Fruit fly (Drosophila melanogaster) whole organism, adult: ENCODE results near the gene nkt.

ENCODE experiments used
- CG11617 ChIP-seq: fragments of 200-800 bp; sonication (Bioruptor generic); optimal IDR thresholded peaks from 2 replicates; lab custom pipeline; 2017; ENCODE audit warnings: mild to moderate bottlenecking, missing biosample characterization, missing genetic modification reagents, missing genetic modification characterization
- CG12768 ChIP-seq: fragments of 200-800 bp; sonication (Bioruptor generic); optimal IDR thresholded peaks from 2 replicates; lab custom pipeline; 2017; ENCODE audit warnings: missing biosample characterization, missing genetic modification characterization, mild to moderate bottlenecking, moderate library complexity, missing genetic modification reagents
- CG14711 ChIP-seq: fragments of 200-800 bp; sonication (Bioruptor generic); optimal IDR thresholded peaks from 2 replicates; lab custom pipeline; 2018; ENCODE audit warnings: missing biosample characterization, mild to moderate bottlenecking, missing genetic modification characterization, moderate library complexity
- CG1620 ChIP-seq: fragments of 200-800 bp; sonication (Bioruptor generic); optimal IDR thresholded peaks from 2 replicates; lab custom pipeline; 2016; ENCODE audit warnings: missing biosample characterization, missing genetic modification characterization
- CG33017 ChIP-seq: fragments of 200-800 bp; sonication (Bioruptor generic); optimal IDR thresholded peaks from 2 replicates; lab custom pipeline; 2018; ENCODE audit warnings: missing biosample characterization, mild to moderate bottlenecking, missing genetic modification characterization, moderate library complexity
- CG5204 ChIP-seq: fragments of 200-800 bp; sonication (Bioruptor generic); optimal IDR thresholded peaks from 2 replicates; lab custom pipeline; 2016; ENCODE audit warnings: missing biosample characterization, missing genetic modification characterization
- CG7045 ChIP-seq: fragments of 200-800 bp; sonication (Bioruptor generic); optimal IDR thresholded peaks from 2 replicates; lab custom pipeline; 2017; ENCODE audit warnings: missing biosample characterization, mild to moderate bottlenecking, missing genetic modification characterization
- CG7101 ChIP-seq: fragments of 200-800 bp; sonication (Bioruptor generic); optimal IDR thresholded peaks from 2 replicates; lab custom pipeline; 2018; ENCODE audit warnings: missing biosample characterization, mild to moderate bottlenecking, missing genetic modification characterization, moderate library complexity
- Clk ChIP-seq: fragments of 200-800 bp; sonication (Bioruptor generic); optimal IDR thresholded peaks from 2 replicates; lab custom pipeline; 2017; ENCODE audit warnings: missing biosample characterization, missing genetic modification characterization
- Crg-1 ChIP-seq: fragments of 200-800 bp; sonication (Bioruptor generic); optimal IDR thresholded peaks from 2 replicates; lab custom pipeline; 2016; ENCODE audit warnings: missing biosample characterization, missing genetic modification characterization
- Hr96 ChIP-seq: fragments of 200-800 bp; sonication (Bioruptor generic); optimal IDR thresholded peaks from 2 replicates; lab custom pipeline; 2016; ENCODE audit warnings: missing biosample characterization, missing genetic modification characterization
- Mnt ChIP-seq: fragments of 200-800 bp; sonication (Bioruptor generic); optimal IDR thresholded peaks from 2 replicates; lab custom pipeline; 2016; ENCODE audit warnings: missing biosample characterization, mild to moderate bottlenecking, missing genetic modification characterization
- bab1 ChIP-seq: fragments of 200-800 bp; sonication (Bioruptor generic); optimal IDR thresholded peaks from 3 replicates; lab custom pipeline; 2019; ENCODE audit warnings: missing biosample characterization, mild to moderate bottlenecking, missing genetic modification characterization, moderate library complexity
- cic ChIP-seq: fragments of 200-800 bp; sonication (Bioruptor generic); optimal IDR thresholded peaks from 2 replicates; lab custom pipeline; 2017; ENCODE audit warnings: missing biosample characterization, mild to moderate bottlenecking, missing genetic modification characterization, moderate library complexity
- cnc ChIP-seq, 2 experiments: fragments of >200 bp; optimal IDR thresholded peaks; 2 replicates each; lab custom pipeline; 2017
- kay ChIP-seq: fragments of 200-800 bp; sonication (Bioruptor generic); peaks from one replicate; lab custom pipeline; 2016; ENCODE audit warnings: missing biosample characterization, missing genetic modification characterization, borderline replicate concordance
- ovo ChIP-seq: fragments of 200-800 bp; sonication (Bioruptor generic); optimal IDR thresholded peaks from 2 replicates; lab custom pipeline; 2016; ENCODE audit warnings: missing biosample characterization, missing genetic modification characterization
- pad ChIP-seq: fragments of 200-800 bp; sonication (Bioruptor generic); optimal IDR thresholded peaks from 3 replicates; lab custom pipeline; 2017; ENCODE audit warnings: missing biosample characterization, missing genetic modification characterization, mild to moderate bottlenecking, moderate library complexity, missing genetic modification reagents
- tj ChIP-seq: fragments of 200-800 bp; sonication (Bioruptor generic); optimal IDR thresholded peaks from 3 replicates; lab custom pipeline; 2017; ENCODE audit warnings: missing biosample characterization, mild to moderate bottlenecking, missing genetic modification characterization, moderate library complexity
- toe ChIP-seq: fragments of 200-800 bp; sonication (Bioruptor generic); optimal IDR thresholded peaks from 2 replicates; lab custom pipeline; 2016; ENCODE audit warnings: missing biosample characterization, missing genetic modification characterization

The nkt gene

dm6 chr3L:11242410-11243291 lies 41.5 kb downstream of the nkt start:
- peak; percentile 5 for TF ChIP-seq CG1620
- TF ChIP-seq Hr96 (GFP tag; lab: Kevin White, UChicago), result peak; percentile 14
- peak; percentile 33 for TF ChIP-seq Crg-1 (GFP tag; lab: Kevin White, UChicago)
- peak; percentile 68 for TF ChIP-seq ovo (GFP tag; lab: Kevin White, UChicago)
- peak; percentile 32 for TF ChIP-seq pad (GFP tag; lab: Kevin White, UChicago)
- peak; percentile 27 for TF ChIP-seq Mnt (GFP tag; lab: Kevin White, UChicago)
- no peak for TF ChIP-seq CG14711
- peak; percentile 91 for TF ChIP-seq cic (GFP tag; lab: Kevin White, UChicago)
- TF ChIP-seq cnc (optimal IDR thresholded peaks at IDR 0.05; lab: Kevin White, UChicago), result no peak
- TF ChIP-seq CG12768, result peak; percentile 78
- TF ChIP-seq CG5204 (GFP tag; lab: Kevin White, UChicago), result peak; percentile 4
- peak; percentile 11 for TF ChIP-seq tj (GFP tag; lab: Kevin White, UChicago)
- no peak for TF ChIP-seq bab1 (GFP tag; lab: Kevin White, UChicago)
- peak; percentile 4 for TF ChIP-seq CG11617 (GFP tag; lab: Kevin White, UChicago)
- TF ChIP-seq CG7101, result peak; percentile 42
- peak; percentile 60 for TF ChIP-seq toe (GFP tag; lab: Kevin White, UChicago)
- peak; percentile 89 for TF ChIP-seq kay (GFP tag; lab: Kevin White, UChicago)
- TF ChIP-seq CG7045 (GFP tag; lab: Kevin White, UChicago), result peak; percentile 55
- peak; percentile 55 for TF ChIP-seq CG33017
- TF ChIP-seq Clk (GFP tag; lab: Kevin White, UChicago), result peak; percentile 39

dm6 chr3L:11243292-11243670 lies 42.1 kb downstream of the nkt start:
- no peak for TF ChIP-seq Clk (GFP tag; lab: Kevin White, UChicago)
- no peak for TF ChIP-seq ovo (GFP tag; lab: Kevin White, UChicago)
- TF ChIP-seq cic (GFP tag; lab: Kevin White, UChicago), result no peak
- no peak for TF ChIP-seq cnc (optimal IDR thresholded peaks at IDR 0.05; lab: Kevin White, UChicago)
- no peak for TF ChIP-seq kay (GFP tag; lab: Kevin White, UChicago)
- no peak for TF ChIP-seq CG7101
- TF ChIP-seq CG14711, result no peak
- no peak for TF ChIP-seq Mnt (GFP tag; lab: Kevin White, UChicago)

- TF ChIP-seq Mnt (GFP tag; lab: Kevin White, UChicago) (no peak), CG12768 (no peak), Clk (GFP tag; lab: Kevin White, UChicago) (no peak), tj (GFP tag; lab: Kevin White, UChicago) (no peak), kay (GFP tag; lab: Kevin White, UChicago) (no peak), CG7045 (GFP tag; lab: Kevin White, UChicago) (no peak), ovo (GFP tag; lab: Kevin White, UChicago) (no peak), pad (GFP tag; lab: Kevin White, UChicago) (no peak), Hr96 (GFP tag; lab: Kevin White, UChicago) (no peak), CG7101 (no peak), Crg-1 (GFP tag; lab: Kevin White, UChicago) (no peak), cnc (optimal IDR thresholded peaks at IDR 0.05; lab: Kevin White, UChicago) (no peak), CG5204 (GFP tag; lab: Kevin White, UChicago) (no peak), bab1 (GFP tag; lab: Kevin White, UChicago) (no peak), CG11617 (GFP tag; lab: Kevin White, UChicago) (no peak), CG14711 (no peak), cic (GFP tag; lab: Kevin White, UChicago) (no peak), CG1620 (no peak), CG33017 (no peak)
These were observed 42.9 kb downstream of the nkt start for dm6 chr3L:11244024-11244576.

dm6 chr3L:11246046-11246887 lies 45.1 kb downstream of the nkt start:
- TF ChIP-seq ovo (GFP tag; lab: Kevin White, UChicago) (peak; percentile 49), cnc (optimal IDR thresholded peaks at IDR 0.05; lab: Kevin White, UChicago) (no peak), CG12768 (peak; percentile 92), toe (GFP tag; lab: Kevin White, UChicago) (peak; percentile 24), CG1620 (peak; percentile 39), Clk (GFP tag; lab: Kevin White, UChicago) (peak; percentile 69), tj (GFP tag; lab: Kevin White, UChicago) (peak; percentile 73), Mnt (GFP tag; lab: Kevin White, UChicago) (no peak), CG33017 (peak; percentile 65), pad (GFP tag; lab: Kevin White, UChicago) (peak; percentile 28), CG7101 (peak; percentile 51), bab1 (GFP tag; lab: Kevin White, UChicago) (peak; percentile 47), CG11617 (GFP tag; lab: Kevin White, UChicago) (peak; percentile 43), Hr96 (GFP tag; lab: Kevin White, UChicago) (peak; percentile 69), cic (GFP tag; lab: Kevin White, UChicago) (peak; percentile 68), CG7045 (GFP tag; lab: Kevin White, UChicago) (peak; percentile 58), Crg-1 (GFP tag; lab: Kevin White, UChicago) (no peak), CG5204 (GFP tag; lab: Kevin White, UChicago) (peak; percentile 44), CG14711 (peak; percentile 7), kay (GFP tag; lab: Kevin White, UChicago) (peak; percentile 91)
